Fruit fly (Drosophila melanogaster) whole organism, adult: ENCODE results near the gene Chc.

Source experiments
- CG11617 ChIP-seq: fragments of 200-800 bp; sonication (Bioruptor generic); optimal IDR thresholded peaks from 2 replicates; lab custom pipeline; 2017; ENCODE audit warnings: mild to moderate bottlenecking, missing biosample characterization, missing genetic modification reagents, missing genetic modification characterization
- CG12768 ChIP-seq: fragments of 200-800 bp; sonication (Bioruptor generic); optimal IDR thresholded peaks from 2 replicates; lab custom pipeline; 2017; ENCODE audit warnings: missing biosample characterization, missing genetic modification characterization, mild to moderate bottlenecking, moderate library complexity, missing genetic modification reagents
- CG14711 ChIP-seq: fragments of 200-800 bp; sonication (Bioruptor generic); optimal IDR thresholded peaks from 2 replicates; lab custom pipeline; 2018; ENCODE audit warnings: missing biosample characterization, mild to moderate bottlenecking, missing genetic modification characterization, moderate library complexity
- CG1620 ChIP-seq: fragments of 200-800 bp; sonication (Bioruptor generic); optimal IDR thresholded peaks from 2 replicates; lab custom pipeline; 2016; ENCODE audit warnings: missing biosample characterization, missing genetic modification characterization
- CG33017 ChIP-seq: fragments of 200-800 bp; sonication (Bioruptor generic); optimal IDR thresholded peaks from 2 replicates; lab custom pipeline; 2018; ENCODE audit warnings: missing biosample characterization, mild to moderate bottlenecking, missing genetic modification characterization, moderate library complexity
- CG7101 ChIP-seq: fragments of 200-800 bp; sonication (Bioruptor generic); optimal IDR thresholded peaks from 2 replicates; lab custom pipeline; 2018; ENCODE audit warnings: missing biosample characterization, mild to moderate bottlenecking, missing genetic modification characterization, moderate library complexity
- Clk ChIP-seq: fragments of 200-800 bp; sonication (Bioruptor generic); optimal IDR thresholded peaks from 2 replicates; lab custom pipeline; 2017; ENCODE audit warnings: missing biosample characterization, missing genetic modification characterization
- Crg-1 ChIP-seq: fragments of 200-800 bp; sonication (Bioruptor generic); optimal IDR thresholded peaks from 2 replicates; lab custom pipeline; 2016; ENCODE audit warnings: missing biosample characterization, missing genetic modification characterization
- Mnt ChIP-seq: fragments of 200-800 bp; sonication (Bioruptor generic); optimal IDR thresholded peaks from 2 replicates; lab custom pipeline; 2016; ENCODE audit warnings: missing biosample characterization, mild to moderate bottlenecking, missing genetic modification characterization
- bab1 ChIP-seq: fragments of 200-800 bp; sonication (Bioruptor generic); optimal IDR thresholded peaks from 3 replicates; lab custom pipeline; 2019; ENCODE audit warnings: missing biosample characterization, mild to moderate bottlenecking, missing genetic modification characterization, moderate library complexity
- cnc ChIP-seq, 2 experiments: fragments of >200 bp; optimal IDR thresholded peaks; 2 replicates each; lab custom pipeline; 2017
- kay ChIP-seq: fragments of 200-800 bp; sonication (Bioruptor generic); peaks from one replicate; lab custom pipeline; 2016; ENCODE audit warnings: missing biosample characterization, missing genetic modification characterization, borderline replicate concordance
- pad ChIP-seq: fragments of 200-800 bp; sonication (Bioruptor generic); optimal IDR thresholded peaks from 3 replicates; lab custom pipeline; 2017; ENCODE audit warnings: missing biosample characterization, missing genetic modification characterization, mild to moderate bottlenecking, moderate library complexity, missing genetic modification reagents
- toe ChIP-seq: fragments of 200-800 bp; sonication (Bioruptor generic); optimal IDR thresholded peaks from 2 replicates; lab custom pipeline; 2016; ENCODE audit warnings: missing biosample characterization, missing genetic modification characterization

dm6 chrX:15805523-15805922, 29.8 kb downstream of the Chc start:
- TF ChIP-seq CG14711 (tag; lab: Kevin White, UChicago) = no peak
- no peak for TF ChIP-seq cnc (optimal IDR thresholded peaks at IDR 0.05; lab: Kevin White, UChicago)
- TF ChIP-seq Crg-1 (GFP tag; lab: Kevin White, UChicago) = no peak
- no peak for TF ChIP-seq CG12768 (GFP tag; lab: Kevin White, UChicago)
- TF ChIP-seq toe (GFP tag; lab: Kevin White, UChicago) = no peak
- TF ChIP-seq CG1620 (GFP tag; lab: Kevin White, UChicago) = no peak
- no peak for TF ChIP-seq CG7101 (tag; lab: Kevin White, UChicago)
- TF ChIP-seq Mnt (GFP tag; lab: Kevin White, UChicago) = no peak
- no peak for TF ChIP-seq bab1 (GFP tag; lab: Kevin White, UChicago)
- TF ChIP-seq CG11617 = no peak
- TF ChIP-seq kay (GFP tag; lab: Kevin White, UChicago) = no peak
- no peak for TF ChIP-seq Clk (GFP tag; lab: Kevin White, UChicago)
- TF ChIP-seq pad (GFP tag; lab: Kevin White, UChicago) = peak; percentile 42
- TF ChIP-seq CG33017 = no peak
